Fruit fly (Drosophila melanogaster) whole organism, embryonic: ENCODE measurements around the gene loqs.

ENCODE experiments used
- Asciz ChIP-seq: fragments of 200-800 bp; sonication (Bioruptor generic); optimal IDR thresholded peaks from 2 replicates; lab custom pipeline; 2017; ENCODE audit warnings: missing biosample characterization, mild to moderate bottlenecking, missing genetic modification characterization, missing genetic modification reagents
- Atf3 ChIP-seq: fragments of 200-800 bp; sonication (Bioruptor generic); optimal IDR thresholded peaks from 3 replicates; lab custom pipeline; 2016; ENCODE audit warnings: missing biosample characterization, missing genetic modification characterization
- CG10267 ChIP-seq: fragments of 200-800 bp; sonication (Bioruptor generic); optimal IDR thresholded peaks from 2 replicates; lab custom pipeline; 2018; ENCODE audit warnings: missing biosample characterization, mild to moderate bottlenecking, missing genetic modification characterization, moderate library complexity
- CG11085 ChIP-seq: fragments of 200-800 bp; sonication (Bioruptor generic); IDR thresholded peaks from 2 replicates; pipeline ENCODE4 v1.3.6; 2022; ENCODE audit warnings: missing biosample characterization, missing genetic modification characterization
- CG11398 ChIP-seq: fragments of 200-800 bp; sonication (Bioruptor generic); optimal IDR thresholded peaks from 2 replicates; lab custom pipeline; 2016; ENCODE audit warnings: missing biosample characterization, missing genetic modification characterization
- CG12236 ChIP-seq: fragments of 200-800 bp; sonication (Bioruptor generic); optimal IDR thresholded peaks from 2 replicates; lab custom pipeline; 2016; ENCODE audit warnings: missing biosample characterization, missing genetic modification characterization
- CG17829 ChIP-seq: fragments of 200-800 bp; optimal IDR thresholded peaks from 2 replicates; lab custom pipeline; 2019; ENCODE audit warnings: missing biosample characterization, mild to moderate bottlenecking, missing genetic modification characterization, moderate library complexity
- CG1832 ChIP-seq: fragments of 200-800 bp; sonication (Bioruptor generic); optimal IDR thresholded peaks from 2 replicates; lab custom pipeline; 2017; ENCODE audit warnings: missing biosample characterization, mild to moderate bottlenecking, missing genetic modification characterization, inconsistent platforms
- CG33213 ChIP-seq: fragments of 200-800 bp; sonication (Bioruptor generic); optimal IDR thresholded peaks from 3 replicates; lab custom pipeline; 2016; ENCODE audit warnings: missing biosample characterization, missing genetic modification characterization
- CG4424 ChIP-seq: fragments of 200-800 bp; sonication (Bioruptor generic); optimal IDR thresholded peaks from 3 replicates; lab custom pipeline; 2016; ENCODE audit warnings: missing biosample characterization, missing genetic modification characterization
- CG5245 ChIP-seq: fragments of 200-800 bp; sonication (Bioruptor generic); optimal IDR thresholded peaks from 3 replicates; lab custom pipeline; 2016; ENCODE audit warnings: missing biosample characterization, missing genetic modification characterization
- CG6683 ChIP-seq: fragments of 200-800 bp; sonication (Bioruptor generic); optimal IDR thresholded peaks from 2 replicates; lab custom pipeline; 2017; ENCODE audit warnings: missing biosample characterization, mild to moderate bottlenecking, missing genetic modification characterization, missing genetic modification reagents
- CG9215 ChIP-seq: fragments of 200-800 bp; sonication (Bioruptor generic); IDR thresholded peaks from 2 replicates; pipeline ENCODE4 v1.3.6; 2022; ENCODE audit warnings: missing biosample characterization, missing genetic modification characterization
- CG9876 ChIP-seq: fragments of 200-800 bp; sonication (Bioruptor generic); optimal IDR thresholded peaks from 2 replicates; lab custom pipeline; 2016; ENCODE audit warnings: missing biosample characterization, missing genetic modification characterization
- Elba2 ChIP-seq: fragments of 200-800 bp; sonication (Bioruptor generic); optimal IDR thresholded peaks from 3 replicates; lab custom pipeline; 2016; ENCODE audit warnings: missing biosample characterization, missing genetic modification characterization
- Lpt ChIP-seq: fragments of >200 bp; optimal IDR thresholded peaks from 2 replicates; lab custom pipeline; 2018; ENCODE audit warnings: missing biosample characterization, missing genetic modification characterization
- Neu2 ChIP-seq: fragments of 200-800 bp; sonication (Bioruptor generic); optimal IDR thresholded peaks from 3 replicates; lab custom pipeline; 2016; ENCODE audit warnings: missing biosample characterization, missing genetic modification characterization, borderline replicate concordance
- Rx ChIP-seq: fragments of 200-800 bp; sonication (Bioruptor generic); IDR thresholded peaks from 2 replicates; pipeline ENCODE4 v1.3.6; 2022; ENCODE audit warnings: missing biosample characterization, missing genetic modification characterization
- Usf ChIP-seq: fragments of 200-800 bp; sonication (Bioruptor generic); optimal IDR thresholded peaks from 2 replicates; lab custom pipeline; 2017; ENCODE audit warnings: missing genotype, missing biosample characterization, missing genetic modification characterization
- ase ChIP-seq: fragments of 200-800 bp; sonication (Bioruptor generic); IDR thresholded peaks from 3 replicates; pipeline ENCODE4 v1.3.6; 2022; ENCODE audit warnings: missing biosample characterization, missing genetic modification characterization
- ato ChIP-seq: fragments of 200-800 bp; sonication (Bioruptor generic); IDR thresholded peaks from 2 replicates; pipeline ENCODE4 v1.3.6; 2022; ENCODE audit warnings: missing biosample characterization, missing genetic modification characterization; ENCODE audit not compliant: partially characterized antibody
- bcd ChIP-seq: fragments of 200-800 bp; sonication (Bioruptor generic); optimal IDR thresholded peaks from 2 replicates; lab custom pipeline; 2017; ENCODE audit warnings: missing biosample characterization, mild to moderate bottlenecking, missing genetic modification characterization
- br ChIP-seq: fragments of >200 bp; optimal IDR thresholded peaks from 2 replicates; lab custom pipeline; 2017
- btn ChIP-seq: fragments of 200-800 bp; sonication (Bioruptor generic); optimal IDR thresholded peaks from 2 replicates; lab custom pipeline; 2016; ENCODE audit warnings: missing biosample characterization, missing genetic modification characterization
- cato ChIP-seq: fragments of 200-800 bp; sonication (Bioruptor generic); optimal IDR thresholded peaks from 2 replicates; lab custom pipeline; 2016; ENCODE audit warnings: missing biosample characterization, missing genetic modification characterization, borderline replicate concordance
- chn ChIP-seq: fragments of 200-800 bp; sonication (Bioruptor generic); optimal IDR thresholded peaks from 2 replicates; lab custom pipeline; 2016; ENCODE audit warnings: missing biosample characterization, missing genetic modification characterization
- dm ChIP-seq: fragments of 200-800 bp; sonication (Bioruptor generic); optimal IDR thresholded peaks from 3 replicates; lab custom pipeline; 2016; ENCODE audit warnings: missing biosample characterization, missing genetic modification characterization
- emc ChIP-seq: fragments of 200-800 bp; sonication (Bioruptor generic); optimal IDR thresholded peaks from 2 replicates; lab custom pipeline; 2016; ENCODE audit warnings: missing biosample characterization, missing genetic modification characterization
- eve ChIP-seq, 2 experiments: fragments of >200 bp; optimal IDR thresholded peaks; 2 replicates each; lab custom pipeline; 2017; ENCODE audit warnings: missing biosample characterization in 2 of 2, missing genetic modification characterization in 2 of 2
- fd3F ChIP-seq: fragments of 200-800 bp; sonication (Bioruptor generic); optimal IDR thresholded peaks from 2 replicates; lab custom pipeline; 2018; ENCODE audit warnings: missing biosample characterization, mild to moderate bottlenecking, missing genetic modification characterization, moderate library complexity
- fd64A ChIP-seq: fragments of 200-800 bp; sonication (Bioruptor generic); optimal IDR thresholded peaks from 3 replicates; lab custom pipeline; 2018; ENCODE audit warnings: missing biosample characterization, mild to moderate bottlenecking, missing genetic modification characterization
- gem ChIP-seq: fragments of 200-800 bp; sonication (Bioruptor generic); optimal IDR thresholded peaks from 2 replicates; lab custom pipeline; 2019; ENCODE audit warnings: missing biosample characterization, mild to moderate bottlenecking, missing genetic modification characterization, moderate library complexity
- insv ChIP-seq, 2 experiments: fragments of 200-800 bp; sonication (Bioruptor generic); optimal IDR thresholded peaks; 3 replicates each; lab custom pipeline; 2016 to 2018; ENCODE audit warnings: missing biosample characterization in 2 of 2, missing genetic modification characterization in 2 of 2
- jigr1 ChIP-seq: fragments of 200-800 bp; sonication (Bioruptor generic); IDR thresholded peaks from 3 replicates; pipeline ENCODE4 v1.3.6; 2022; ENCODE audit warnings: missing biosample characterization, missing genetic modification characterization
- nom ChIP-seq: fragments of 200-800 bp; sonication (Bioruptor generic); optimal IDR thresholded peaks from 2 replicates; lab custom pipeline; 2017; ENCODE audit warnings: missing biosample characterization, missing genetic modification characterization, mild to moderate bottlenecking, moderate library complexity, missing genetic modification reagents
- rib ChIP-seq: fragments of 200-800 bp; sonication (Bioruptor generic); IDR thresholded peaks from 2 replicates; pipeline ENCODE4 v1.3.6; 2022; ENCODE audit warnings: missing biosample characterization, missing genetic modification characterization
- salm ChIP-seq: fragments of 200-800 bp; sonication (Bioruptor generic); optimal IDR thresholded peaks from 2 replicates; lab custom pipeline; 2018; ENCODE audit warnings: missing biosample characterization, mild to moderate bottlenecking, missing genetic modification characterization
- scrt ChIP-seq: fragments of 200-800 bp; sonication (Bioruptor generic); optimal IDR thresholded peaks from 2 replicates; lab custom pipeline; 2018; ENCODE audit warnings: missing biosample characterization, mild to moderate bottlenecking, missing genetic modification characterization, moderate library complexity
- seq ChIP-seq: fragments of 200-800 bp; sonication (Bioruptor generic); IDR thresholded peaks from 2 replicates; pipeline ENCODE4 v1.3.6; 2022; ENCODE audit warnings: missing biosample characterization, missing genetic modification characterization
- tio ChIP-seq: fragments of 200-800 bp; sonication (Bioruptor generic); optimal IDR thresholded peaks from 2 replicates; lab custom pipeline; 2017; ENCODE audit warnings: missing biosample characterization, missing genetic modification characterization, inconsistent platforms
- tll ChIP-seq, 2 experiments: fragments of 200-800 bp in 1 of 2; fragments of >200 bp in 1 of 2; sonication (Bioruptor generic) in 1 of 2; optimal IDR thresholded peaks; 2 replicates each; lab custom pipeline; 2017 to 2019; ENCODE audit warnings: missing biosample characterization in 2 of 2, missing genetic modification characterization in 2 of 2, mild to moderate bottlenecking in 1 of 2, moderate library complexity in 1 of 2
- tna ChIP-seq: fragments of 200-800 bp; sonication (Bioruptor generic); IDR thresholded peaks from 2 replicates; pipeline ENCODE4 v1.3.6; 2022; ENCODE audit warnings: missing biosample characterization, missing genetic modification characterization; ENCODE audit not compliant: partially characterized antibody
- trem ChIP-seq: fragments of 200-800 bp; optimal IDR thresholded peaks from 3 replicates; lab custom pipeline; 2019; ENCODE audit warnings: missing biosample characterization, mild to moderate bottlenecking, missing genetic modification characterization, moderate library complexity
- tup ChIP-seq: fragments of 200-800 bp; sonication (Bioruptor generic); optimal IDR thresholded peaks from 2 replicates; lab custom pipeline; 2016; ENCODE audit warnings: missing biosample characterization, mild to moderate bottlenecking, missing genetic modification characterization, moderate library complexity
- z ChIP-seq: fragments of 200-800 bp; sonication (Bioruptor generic); IDR thresholded peaks from 3 replicates; pipeline ENCODE4 v1.3.6; 2022; ENCODE audit warnings: missing biosample characterization, missing genetic modification characterization
- zfh2 ChIP-seq: fragments of 200-800 bp; sonication (Bioruptor generic); optimal IDR thresholded peaks from 2 replicates; lab custom pipeline; 2016; ENCODE audit warnings: missing biosample characterization, missing genetic modification characterization

The loqs gene

DNA sequence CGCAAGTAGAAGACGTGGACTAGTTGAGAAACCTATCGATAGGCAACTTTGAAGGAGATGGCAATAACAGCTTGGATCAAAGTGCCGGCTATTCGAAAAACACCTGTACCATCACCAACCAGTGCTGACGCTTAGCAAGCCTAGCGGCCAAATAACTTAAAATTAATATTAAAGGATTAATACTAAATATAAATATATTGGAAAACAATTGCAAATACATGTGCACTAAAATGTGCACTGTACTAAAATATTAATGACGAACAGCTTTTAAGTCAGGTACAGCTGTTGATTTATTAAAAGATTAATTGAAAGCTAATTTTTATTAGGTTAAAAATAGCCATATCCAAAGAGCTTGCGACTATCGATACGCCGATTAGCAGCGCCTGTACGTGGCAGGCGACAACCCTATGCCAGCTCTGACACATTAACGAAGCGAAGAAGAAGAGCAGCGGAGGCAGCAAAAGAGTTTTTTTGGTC is 3.9 kb upstream of the loqs start, which contains the start of the genes CG9302 and beta'COP (continued):
- TF ChIP-seq insv (GFP tag; optimal IDR thresholded peaks at IDR 0.05; lab: Kevin White, UChicago), result peak in 1 of 2 experiments; percentile 37
- TF ChIP-seq Neu2 (GFP tag; lab: Kevin White, UChicago), result no peak
- TF ChIP-seq CG5245, result peak; percentile 31
- peak; percentile 68 for TF ChIP-seq trem (tag; lab: Kevin White, UChicago)
- 0 out of 2 replicates have a peak, but pooled peaks have one; percentile 22 for TF ChIP-seq Rx (GFP tag; lab: Robert Waterston, UW)
- no peak for TF ChIP-seq nom (GFP tag; lab: Kevin White, UChicago)
- no peak for TF ChIP-seq eve (GFP tag; optimal IDR thresholded peaks at IDR 0.05; lab: Kevin White, UChicago)
- no peak for TF ChIP-seq Atf3 (GFP tag; lab: Kevin White, UChicago)
- peak; percentile 50 for TF ChIP-seq cato
- no peak for TF ChIP-seq CG11398
- no peak for TF ChIP-seq Lpt (GFP tag; lab: Kevin White, UChicago)
- no peak for TF ChIP-seq seq
- TF ChIP-seq dm, result peak; percentile 37
- no peak for TF ChIP-seq ato (GFP tag; lab: Robert Waterston, UW)
- TF ChIP-seq tup (GFP tag; lab: Kevin White, UChicago), result peak; percentile 1
- peak; percentile 68 for TF ChIP-seq CG4424 (GFP tag; lab: Kevin White, UChicago)
- TF ChIP-seq bcd (GFP tag; lab: Kevin White, UChicago), result peak; percentile 80
- TF ChIP-seq tna, result no peak; the same call in 1 of the 2 replicates
- no peak for TF ChIP-seq CG12236 (GFP tag; lab: Kevin White, UChicago)
- no peak; the same call in 2 of the 3 replicates for TF ChIP-seq ase (GFP tag; lab: Robert Waterston, UW)
- 0 out of 2 replicates have a peak, but pooled peaks have one; percentile 23 for TF ChIP-seq rib (GFP tag; lab: Robert Waterston, UW)
- peak; percentile 40 for TF ChIP-seq Elba2 (GFP tag; lab: Kevin White, UChicago)
- TF ChIP-seq fd64A (GFP tag; lab: Kevin White, UChicago), result no peak
- peak; percentile 50; the same call in 1 of the 2 replicates for TF ChIP-seq CG11085 (GFP tag; lab: Robert Waterston, UW)
- peak; percentile 14 for TF ChIP-seq CG33213 (GFP tag; lab: Kevin White, UChicago)
- no peak for TF ChIP-seq z
- no peak for TF ChIP-seq Asciz (GFP tag; lab: Kevin White, UChicago)
- TF ChIP-seq gem (tag; lab: Kevin White, UChicago), result peak; percentile 83
- TF ChIP-seq tio (GFP tag; lab: Kevin White, UChicago), result no peak
- no peak for TF ChIP-seq CG1832
- TF ChIP-seq CG10267 (tag; lab: Kevin White, UChicago), result peak; percentile 70
- peak; percentile 64 for TF ChIP-seq zfh2
- no peak for TF ChIP-seq br
- peak; percentile 62 for TF ChIP-seq Usf (GFP tag; lab: Kevin White, UChicago)
- peak; percentile 67 for TF ChIP-seq scrt (GFP tag; lab: Kevin White, UChicago)
- no peak for TF ChIP-seq btn
- no peak for TF ChIP-seq salm (tag; lab: Kevin White, UChicago)
- TF ChIP-seq emc (GFP tag; lab: Kevin White, UChicago), result no peak
- peak; percentile 61; the same call in 2 of the 3 replicates for TF ChIP-seq jigr1 (GFP tag; lab: Robert Waterston, UW)
- TF ChIP-seq chn (GFP tag; lab: Kevin White, UChicago), result peak; percentile 39
- TF ChIP-seq CG9876 (GFP tag; lab: Kevin White, UChicago), result peak; percentile 34
- TF ChIP-seq CG6683 (GFP tag; lab: Kevin White, UChicago), result peak; percentile 14
- TF ChIP-seq CG9215 (GFP tag; lab: Robert Waterston, UW), result peak; percentile 74
- peak in 1 of 2 experiments; percentile 3 for TF ChIP-seq tll (GFP tag; optimal IDR thresholded peaks at IDR 0.05; lab: Kevin White, UChicago)
- peak; percentile 82 for TF ChIP-seq CG17829 (tag; lab: Kevin White, UChicago)
- TF ChIP-seq fd3F (GFP tag; lab: Kevin White, UChicago), result peak; percentile 56
